Worm (Caenorhabditis elegans): ENCODE measurements around the gene vab-19.

- TF ChIP-seq rnt-1 (tag; optimal IDR thresholded peaks at IDR 0.05): no peak
- no peak for TF ChIP-seq gmeb-2 (tag; optimal IDR thresholded peaks at IDR 0.05)
- TF ChIP-seq syd-9 (tag; optimal IDR thresholded peaks at IDR 0.05): no peak
Measured at ce11 chrII:2483507-2483906, 40.4 kb downstream of the vab-19 start, which contains the start of gene F53G2.13.

All from whole organism, late embryonic.